Fruit fly (Drosophila melanogaster): ENCODE data around the gene CG6974.

DNA sequence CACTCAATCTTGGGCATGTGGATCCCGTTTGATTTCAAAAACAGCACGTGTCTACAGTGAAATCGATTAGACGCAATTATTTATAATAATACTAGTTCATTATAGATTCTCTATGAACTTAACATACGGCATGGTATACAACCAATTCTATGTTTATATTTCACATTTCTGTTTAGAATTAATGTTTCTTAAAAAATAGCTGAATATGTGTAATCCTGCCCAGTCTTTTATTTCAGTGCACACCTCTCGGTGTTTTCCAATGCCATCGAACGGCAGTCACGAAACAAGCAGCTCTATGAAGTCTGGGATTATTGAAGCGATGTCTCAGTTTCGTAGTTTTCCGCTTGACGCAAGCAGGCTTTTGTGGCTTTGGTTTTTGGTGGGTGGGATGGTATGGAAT lies 38.7 kb upstream of the CG6974 start:
- TF ChIP-seq psq (GFP tag; optimal IDR thresholded peaks at IDR 0.05) (no peak), h (optimal IDR thresholded peaks at IDR 0.05) (no peak), CG30431 (GFP tag; optimal IDR thresholded peaks at IDR 0.05) (no peak), CG8478 (optimal IDR thresholded peaks at IDR 0.05) (no peak), MTF-1 (GFP tag; optimal IDR thresholded peaks at IDR 0.05; ENCODE audit: borderline replicate concordance) (no peak), HmgZ (tag; optimal IDR thresholded peaks at IDR 0.05) (no peak), Neu2 (GFP tag; optimal IDR thresholded peaks at IDR 0.05; ENCODE audit: borderline replicate concordance) (no peak), CG8944 (GFP tag; optimal IDR thresholded peaks at IDR 0.05) (no peak), CG1792 (GFP tag; optimal IDR thresholded peaks at IDR 0.05) (no peak), BtbVII (GFP tag; optimal IDR thresholded peaks at IDR 0.05) (peak; percentile 41), CG6683 (GFP tag; optimal IDR thresholded peaks at IDR 0.05) (peak; percentile 17), fd102C (GFP tag; optimal IDR thresholded peaks at IDR 0.05) (no peak), Trl (optimal IDR thresholded peaks at IDR 0.05) (no peak), Trl (GFP tag; optimal IDR thresholded peaks at IDR 0.05) (no peak)

Measured in whole organism, embryonic.